Worm (Caenorhabditis elegans) whole organism, L4 larva: ENCODE results near the gene W05E10.2.

Source experiments
- ctbp-1 ChIP-seq: fragments of 200-800 bp; sonication (Bioruptor generic); IDR thresholded peaks from 2 replicates; pipeline ENCODE4 v1.3.6; 2022; ENCODE audit warnings: missing genetic modification reagents, missing genetic modification characterization, missing compliant biosample characterization
- nhr-76 ChIP-seq: fragments of 150-350 bp; optimal IDR thresholded peaks from 2 replicates; lab custom pipeline; 2014; ENCODE audit warnings: missing biosample characterization, missing genetic modification characterization
- zag-1 ChIP-seq: fragments of 150-350 bp; optimal IDR thresholded peaks from 2 replicates; lab custom pipeline; 2014; ENCODE audit warnings: missing biosample characterization, missing genetic modification characterization
- ztf-11 ChIP-seq: fragments of 150-350 bp; optimal IDR thresholded peaks from 2 replicates; lab custom pipeline; 2014; ENCODE audit warnings: missing biosample characterization, missing genetic modification characterization

ce11 chrV:11664875-11665384 lies 22.0 kb upstream of the W05E10.2 start, which contains the start of gene ceh-27:
- TF ChIP-seq zag-1 (no peak), ztf-11 (tag; lab: Kevin White, UChicago) (no peak), nhr-76 (tag; lab: Kevin White, UChicago) (no peak), ctbp-1 (GFP tag; lab: Robert Waterston, UW) (no peak)
